Fruit fly (Drosophila melanogaster): Measurements from ENCODE around the gene PolD1.

PolD1 gene

dm6 chr3L:16011319-16012210, 23.9 kb upstream of the PolD1 start, which contains the start of gene mib1 (continued):
- no peak; the same call in 2 of the 3 replicates for TF ChIP-seq B-H1 (GFP tag; IDR thresholded peaks at IDR 0.05)
- peak; percentile 95; the same call in 3 of the 4 replicates for TF ChIP-seq chinmo (GFP tag; IDR thresholded peaks at IDR 0.05; ENCODE audit: partially characterized antibody)
- no peak for TF ChIP-seq bowl (GFP tag; IDR thresholded peaks at IDR 0.05)
- peak; percentile 80; the same call in 2 of the 3 replicates for TF ChIP-seq mld (GFP tag; IDR thresholded peaks at IDR 0.05; ENCODE audit: partially characterized antibody)
- no peak for TF ChIP-seq CG12744 (GFP tag; optimal IDR thresholded peaks at IDR 0.05)
- peak in 1 of 2 experiments; percentile 76 for TF ChIP-seq Pdp1 (GFP tag; optimal IDR thresholded peaks at IDR 0.05)
- TF ChIP-seq ken (GFP tag; IDR thresholded peaks at IDR 0.05), result peak; percentile 35; the same call in 2 of the 3 replicates
- TF ChIP-seq scrt (GFP tag; optimal IDR thresholded peaks at IDR 0.05), result peak; percentile 47
- peak; percentile 23 for TF ChIP-seq ash1 (GFP tag; optimal IDR thresholded peaks at IDR 0.05)
- no peak for TF ChIP-seq maf-S (GFP tag; optimal IDR thresholded peaks at IDR 0.05)
- peak; percentile 58 for TF ChIP-seq B-H2 (GFP tag; optimal IDR thresholded peaks at IDR 0.05)
- no peak for TF ChIP-seq pan (optimal IDR thresholded peaks at IDR 0.05)
- TF ChIP-seq pan (GFP tag; optimal IDR thresholded peaks at IDR 0.05 in 1 of 2, IDR thresholded peaks at IDR 0.05 in 1 of 2), result peak in 1 of 2 experiments; percentile 35
- TF ChIP-seq CG10321 (GFP tag; IDR thresholded peaks at IDR 0.05), result no peak
- peak; percentile 71 for TF ChIP-seq CG15514 (GFP tag; optimal IDR thresholded peaks at IDR 0.05)
- no peak for TF ChIP-seq CG11560 (tag; IDR thresholded peaks at IDR 0.05)
- TF ChIP-seq shn (GFP tag; optimal IDR thresholded peaks at IDR 0.05), result peak; percentile 27
- peak; percentile 1 for TF ChIP-seq dmrt11E (tag; optimal IDR thresholded peaks at IDR 0.05)
- TF ChIP-seq CG43689 (GFP tag; IDR thresholded peaks at IDR 0.05), result no peak
- TF ChIP-seq CG10959 (GFP tag; IDR thresholded peaks at IDR 0.05), result no peak
- no peak for TF ChIP-seq tio (GFP tag; optimal IDR thresholded peaks at IDR 0.05)
- TF ChIP-seq klu (GFP tag; IDR thresholded peaks at IDR 0.05), result peak; percentile 25; the same call in 1 of the 2 replicates
- TF ChIP-seq CG17829 (tag; optimal IDR thresholded peaks at IDR 0.05), result peak; percentile 38
- TF ChIP-seq GATAe (GFP tag; conservative IDR thresholded peaks at IDR 0.05), result no peak
- TF ChIP-seq CG17186 (GFP tag; optimal IDR thresholded peaks at IDR 0.05), result peak; percentile 91
- peak; percentile 3 for TF ChIP-seq cwo (GFP tag; optimal IDR thresholded peaks at IDR 0.05)
- TF ChIP-seq salm (tag; optimal IDR thresholded peaks at IDR 0.05), result no peak
- peak; percentile 76 for TF ChIP-seq nom (GFP tag; optimal IDR thresholded peaks at IDR 0.05)
- TF ChIP-seq Bgb (GFP tag; IDR thresholded peaks at IDR 0.05; ENCODE audit: partially characterized antibody), result peak; percentile 95
- no peak for TF ChIP-seq bsh (GFP tag; optimal IDR thresholded peaks at IDR 0.05)
- peak; percentile 76 for TF ChIP-seq CG12769 (tag; optimal IDR thresholded peaks at IDR 0.05)
- peak; percentile 78 for TF ChIP-seq Abd-B (GFP tag; optimal IDR thresholded peaks at IDR 0.05)
- TF ChIP-seq gsb-n (tag; optimal IDR thresholded peaks at IDR 0.05), result peak; percentile 55
- peak; percentile 40 for TF ChIP-seq kni (GFP tag; optimal IDR thresholded peaks at IDR 0.05)
- peak; percentile 39 for TF ChIP-seq CoRest (tag; optimal IDR thresholded peaks at IDR 0.05)
- peak in 1 of 2 experiments; percentile 42 for TF ChIP-seq tll (GFP tag; optimal IDR thresholded peaks at IDR 0.05)
- TF ChIP-seq h (optimal IDR thresholded peaks at IDR 0.05), result no peak
- TF ChIP-seq crol (GFP tag; IDR thresholded peaks at IDR 0.05), result peak; percentile 95
- peak; percentile 76; the same call in 2 of the 3 replicates for TF ChIP-seq CG34422 (GFP tag; IDR thresholded peaks at IDR 0.05)
- peak; percentile 62 for TF ChIP-seq phol (tag; optimal IDR thresholded peaks at IDR 0.05)
- no peak for TF ChIP-seq Dfd (GFP tag; optimal IDR thresholded peaks at IDR 0.05)
- TF ChIP-seq E2f1 (GFP tag; IDR thresholded peaks at IDR 0.05), result no peak
- no peak for TF ChIP-seq CG15269 (tag; optimal IDR thresholded peaks at IDR 0.05)
- TF ChIP-seq pzg (GFP tag; optimal IDR thresholded peaks at IDR 0.05), result peak; percentile 99
- no peak for TF ChIP-seq prd (optimal IDR thresholded peaks at IDR 0.05)
- TF ChIP-seq prd (GFP tag; IDR thresholded peaks at IDR 0.05), result 0 out of 3 replicates have a peak, but pooled peaks have one; percentile 33
- TF ChIP-seq CG18599 (GFP tag; optimal IDR thresholded peaks at IDR 0.05), result peak; percentile 23
- no peak for TF ChIP-seq pnt (GFP tag; optimal IDR thresholded peaks at IDR 0.05)
